Worm (Caenorhabditis elegans): ENCODE measurements around the gene T23E7.2.
"Not testable (repeated sequence)": the region's sequence is repeated elsewhere in the genome, so short reads cannot be mapped to it uniquely, and the experiment has no call there.

Gene T23E7.2

ce11 chrX:17643812-17644211 lies 27.0 kb upstream of the T23E7.2 start:
- TF ChIP-seq ceh-43 (GFP tag; optimal IDR thresholded peaks at IDR 0.05) (no peak), blmp-1 (tag; optimal IDR thresholded peaks at IDR 0.05) (no peak), ceh-83 (GFP tag; optimal IDR thresholded peaks at IDR 0.05) (no peak), lin-32 (GFP tag; optimal IDR thresholded peaks at IDR 0.05) (no peak), unc-39 (tag; optimal IDR thresholded peaks at IDR 0.05) (no peak)

ce11 chrX:17649380-17649779 lies 21.4 kb upstream of the T23E7.2 start, which contains the start of gene tmem-218:
TSS of gene tmem-218 (plus strand) at chrX:17649680.
- not testable (repeated sequence) for TF ChIP-seq ceh-39 (tag; optimal IDR thresholded peaks at IDR 0.05); nhr-12 (tag; optimal IDR thresholded peaks at IDR 0.05); ceh-43 (GFP tag; optimal IDR thresholded peaks at IDR 0.05)

ce11 chrX:17662146-17662545 lies 8.7 kb upstream of the T23E7.2 start, which contains the start of gene nlp-6:
TSS of gene nlp-6 (plus strand) at chrX:17662446.
- TF ChIP-seq snpc-4 (tag; optimal IDR thresholded peaks at IDR 0.05): no peak
- TF ChIP-seq flh-1 (GFP tag; optimal IDR thresholded peaks at IDR 0.05): no peak
- no peak for TF ChIP-seq unc-62 (GFP tag; optimal IDR thresholded peaks at IDR 0.05)
- TF ChIP-seq mls-2 (tag; optimal IDR thresholded peaks at IDR 0.05): no peak
- no peak for TF ChIP-seq blmp-1 (tag; optimal IDR thresholded peaks at IDR 0.05)
- no peak for TF ChIP-seq nhr-76 (tag; optimal IDR thresholded peaks at IDR 0.05)
- TF ChIP-seq unc-120 (tag; optimal IDR thresholded peaks at IDR 0.05; ENCODE audit: poor library complexity, severe bottlenecking): no peak
- no peak for TF ChIP-seq sem-2 (GFP tag; optimal IDR thresholded peaks at IDR 0.05)
- no peak for TF ChIP-seq elt-3 (tag; optimal IDR thresholded peaks at IDR 0.05)
- no peak for TF ChIP-seq mab-5 (tag; optimal IDR thresholded peaks at IDR 0.05)
- TF ChIP-seq lsy-2 (tag; optimal IDR thresholded peaks at IDR 0.05): no peak

ce11 chrX:17667288-17667687 lies 3.5 kb upstream of the T23E7.2 start:
- no peak for TF ChIP-seq mab-5 (tag; optimal IDR thresholded peaks at IDR 0.05)
- no peak for TF ChIP-seq flh-1 (GFP tag; optimal IDR thresholded peaks at IDR 0.05)
- no peak for TF ChIP-seq elt-3 (tag; optimal IDR thresholded peaks at IDR 0.05)
- TF ChIP-seq hlh-1 (tag; optimal IDR thresholded peaks at IDR 0.05): peak; percentile 68
- no peak for TF ChIP-seq mep-1 (tag; optimal IDR thresholded peaks at IDR 0.05)
- TF ChIP-seq lin-32 (GFP tag; optimal IDR thresholded peaks at IDR 0.05): no peak
- TF ChIP-seq ceh-43 (GFP tag; optimal IDR thresholded peaks at IDR 0.05): no peak
- peak; percentile 60 for TF ChIP-seq unc-62 (GFP tag; optimal IDR thresholded peaks at IDR 0.05)
- no peak for TF ChIP-seq lsy-2 (tag; optimal IDR thresholded peaks at IDR 0.05)
- no peak for TF ChIP-seq zip-8 (tag; optimal IDR thresholded peaks at IDR 0.05)
- no peak for TF ChIP-seq nhr-12 (tag; optimal IDR thresholded peaks at IDR 0.05)
- peak; percentile 69 for TF ChIP-seq unc-120 (tag; optimal IDR thresholded peaks at IDR 0.05; ENCODE audit: poor library complexity, severe bottlenecking)

- TF ChIP-seq hlh-1 (tag; optimal IDR thresholded peaks at IDR 0.05): no peak
- no peak for TF ChIP-seq sptf-1 (tag; optimal IDR thresholded peaks at IDR 0.05)
- TF ChIP-seq unc-120 (tag; optimal IDR thresholded peaks at IDR 0.05; ENCODE audit: poor library complexity, severe bottlenecking): no peak
- no peak for TF ChIP-seq blmp-1 (tag; optimal IDR thresholded peaks at IDR 0.05)
- TF ChIP-seq lin-32 (GFP tag; optimal IDR thresholded peaks at IDR 0.05): no peak
- no peak for TF ChIP-seq M03D4.4 (tag; optimal IDR thresholded peaks at IDR 0.05)
- TF ChIP-seq nhr-76 (tag; optimal IDR thresholded peaks at IDR 0.05): no peak
Measured at ce11 chrX:17672256-17672655, 1.4 kb downstream of the T23E7.2 start.

- TF ChIP-seq ceh-39 (tag; optimal IDR thresholded peaks at IDR 0.05) (no peak), blmp-1 (tag; optimal IDR thresholded peaks at IDR 0.05) (no peak), nhr-12 (tag; optimal IDR thresholded peaks at IDR 0.05) (no peak), sem-2 (GFP tag; optimal IDR thresholded peaks at IDR 0.05) (no peak), ceh-43 (GFP tag; optimal IDR thresholded peaks at IDR 0.05) (no peak), elt-1 (tag; optimal IDR thresholded peaks at IDR 0.05; ENCODE audit: borderline replicate concordance, insufficient read depth) (no peak), nhr-28 (tag; optimal IDR thresholded peaks at IDR 0.05) (no peak), nhr-237 (tag; optimal IDR thresholded peaks at IDR 0.05) (no peak), mep-1 (tag; optimal IDR thresholded peaks at IDR 0.05) (no peak), cnd-1 (tag; optimal IDR thresholded peaks at IDR 0.05) (no peak), M03D4.4 (tag; optimal IDR thresholded peaks at IDR 0.05) (no peak), lsy-2 (tag; optimal IDR thresholded peaks at IDR 0.05) (no peak), ztf-11 (tag; optimal IDR thresholded peaks at IDR 0.05) (no peak), ces-1 (GFP tag; optimal IDR thresholded peaks at IDR 0.05) (no peak), nhr-76 (tag; optimal IDR thresholded peaks at IDR 0.05) (no peak), ceh-83 (GFP tag; optimal IDR thresholded peaks at IDR 0.05) (no peak), tbx-8 (GFP tag; optimal IDR thresholded peaks at IDR 0.05) (no peak)
Measured at ce11 chrX:17674313-17674712, 3.5 kb downstream of the T23E7.2 start.
